Worm (Caenorhabditis elegans): ENCODE results near the gene R11D1.3.

DNA sequence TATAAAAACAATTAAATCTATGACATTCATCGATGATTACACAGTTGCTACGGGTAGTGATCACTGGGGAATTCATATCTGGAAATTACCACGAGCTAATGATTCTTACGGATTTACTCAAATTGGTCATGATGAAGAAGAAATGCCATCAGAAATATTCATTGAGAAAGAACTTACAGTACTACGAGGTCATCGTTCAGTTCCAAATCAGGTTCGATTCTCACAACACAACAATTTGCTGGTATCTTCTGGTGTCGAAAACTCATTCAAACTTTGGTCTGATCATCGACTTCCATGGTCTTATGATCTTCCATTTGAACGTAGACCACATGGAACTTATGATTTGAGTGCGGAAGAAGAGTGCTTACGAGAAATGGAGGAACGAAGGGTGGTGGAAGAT is 5.4 kb downstream of the R11D1.3 start:
- TF ChIP-seq ceh-43 (GFP tag; optimal IDR thresholded peaks at IDR 0.05) (no peak), lin-13 (tag; optimal IDR thresholded peaks at IDR 0.05) (no peak), nhr-12 (tag; optimal IDR thresholded peaks at IDR 0.05) (no peak), nhr-237 (tag; optimal IDR thresholded peaks at IDR 0.05) (no peak), nhr-76 (tag; optimal IDR thresholded peaks at IDR 0.05) (no peak), ham-2 (GFP tag; optimal IDR thresholded peaks at IDR 0.05) (no peak), unc-62 (GFP tag; optimal IDR thresholded peaks at IDR 0.05) (no peak), hlh-1 (tag; optimal IDR thresholded peaks at IDR 0.05) (no peak)

Measured in whole organism, mixed stage, embryonic.